Fruit fly (Drosophila melanogaster) whole organism, embryonic: ENCODE data around the gene Gga.
A peak's percentile ranks its signal among the peaks of the same experiment; 100 is the strongest.

Source experiments
- ATbp ChIP-seq: fragments of 200-800 bp; sonication (Bioruptor generic); optimal IDR thresholded peaks from 2 replicates; lab custom pipeline; 2017; ENCODE audit warnings: missing biosample characterization, mild to moderate bottlenecking, missing genetic modification characterization, missing genetic modification reagents
- Atf-2 ChIP-seq: fragments of 200-800 bp; sonication (Bioruptor generic); optimal IDR thresholded peaks from 2 replicates; lab custom pipeline; 2016; ENCODE audit warnings: missing biosample characterization, missing genetic modification characterization
- B-H2 ChIP-seq: fragments of 200-800 bp; sonication (Bioruptor generic); optimal IDR thresholded peaks from 2 replicates; lab custom pipeline; 2018; ENCODE audit warnings: missing biosample characterization, mild to moderate bottlenecking, missing genetic modification characterization
- CG10462 ChIP-seq: fragments of 200-800 bp; sonication (Bioruptor generic); optimal IDR thresholded peaks from 2 replicates; lab custom pipeline; 2016; ENCODE audit warnings: missing biosample characterization, missing genetic modification characterization
- CG10979 ChIP-seq: fragments of 200-800 bp; sonication (Bioruptor generic); optimal IDR thresholded peaks from 2 replicates; lab custom pipeline; 2018; ENCODE audit warnings: missing biosample characterization, mild to moderate bottlenecking, missing genetic modification characterization, moderate library complexity
- CG12104 ChIP-seq: fragments of 200-800 bp; sonication (Bioruptor generic); optimal IDR thresholded peaks from 3 replicates; lab custom pipeline; 2016; ENCODE audit warnings: missing biosample characterization, missing genetic modification characterization
- CG12155 ChIP-seq: fragments of 200-800 bp; sonication (Bioruptor generic); optimal IDR thresholded peaks from 3 replicates; lab custom pipeline; 2016; ENCODE audit warnings: missing biosample characterization, missing genetic modification characterization
- CG14050 ChIP-seq: fragments of 200-800 bp; sonication (Bioruptor generic); IDR thresholded peaks from 3 replicates; pipeline ENCODE4 v1.3.6; 2022; ENCODE audit warnings: missing biosample characterization, missing genetic modification characterization
- CG17186 ChIP-seq: fragments of 200-800 bp; sonication (Bioruptor generic); optimal IDR thresholded peaks from 3 replicates; lab custom pipeline; 2017; ENCODE audit warnings: missing biosample characterization, missing genetic modification reagents, missing genetic modification characterization
- CG17359 ChIP-seq: fragments of 200-800 bp; sonication (Bioruptor generic); optimal IDR thresholded peaks from 3 replicates; lab custom pipeline; 2018; ENCODE audit warnings: missing biosample characterization, mild to moderate bottlenecking, missing genetic modification characterization, moderate library complexity
- CG17829 ChIP-seq: fragments of 200-800 bp; optimal IDR thresholded peaks from 2 replicates; lab custom pipeline; 2019; ENCODE audit warnings: missing biosample characterization, mild to moderate bottlenecking, missing genetic modification characterization, moderate library complexity
- CG2120 ChIP-seq: fragments of 200-800 bp; sonication (Bioruptor generic); optimal IDR thresholded peaks from 3 replicates; lab custom pipeline; 2016; ENCODE audit warnings: missing biosample characterization, missing genetic modification characterization
- CG2678 ChIP-seq: fragments of 200-800 bp; sonication (Bioruptor generic); optimal IDR thresholded peaks from 3 replicates; lab custom pipeline; 2019; ENCODE audit warnings: missing biosample characterization, mild to moderate bottlenecking, missing genetic modification characterization, moderate library complexity
- CG32532 ChIP-seq: fragments of 200-800 bp; sonication (Bioruptor generic); IDR thresholded peaks from 2 replicates; pipeline ENCODE4 v1.3.6; 2022; ENCODE audit warnings: missing biosample characterization, missing genetic modification characterization
- CG6689 ChIP-seq: fragments of 200-800 bp; sonication (Bioruptor generic); IDR thresholded peaks from 2 replicates; pipeline ENCODE4 v1.3.6; 2022; ENCODE audit warnings: missing biosample characterization, missing genetic modification characterization
- CG6854 ChIP-seq: fragments of 200-800 bp; sonication (Bioruptor generic); optimal IDR thresholded peaks from 3 replicates; lab custom pipeline; 2017; ENCODE audit warnings: missing biosample characterization, mild to moderate bottlenecking, missing genetic modification characterization
- CG7556 ChIP-seq: fragments of 200-800 bp; sonication (Bioruptor generic); optimal IDR thresholded peaks from 2 replicates; lab custom pipeline; 2017; ENCODE audit warnings: missing biosample characterization, mild to moderate bottlenecking, missing genetic modification characterization
- CG7839 ChIP-seq: fragments of 200-800 bp; sonication (Bioruptor generic); optimal IDR thresholded peaks from 3 replicates; lab custom pipeline; 2018; ENCODE audit warnings: missing biosample characterization, mild to moderate bottlenecking, missing genetic modification characterization, moderate library complexity
- CG8281 ChIP-seq: fragments of 200-800 bp; sonication (Bioruptor generic); optimal IDR thresholded peaks from 2 replicates; lab custom pipeline; 2018; ENCODE audit warnings: missing biosample characterization, mild to moderate bottlenecking, missing genetic modification characterization, moderate library complexity
- CG8388 ChIP-seq: fragments of 200-800 bp; sonication (Bioruptor generic); optimal IDR thresholded peaks from 2 replicates; lab custom pipeline; 2019; ENCODE audit warnings: missing biosample characterization, mild to moderate bottlenecking, missing genetic modification characterization, moderate library complexity
- CG9437 ChIP-seq: fragments of 200-800 bp; sonication (Bioruptor generic); optimal IDR thresholded peaks from 2 replicates; lab custom pipeline; 2018; ENCODE audit warnings: missing biosample characterization, mild to moderate bottlenecking, missing genetic modification characterization
- CG9817 ChIP-seq: fragments of 200-800 bp; sonication (Bioruptor generic); optimal IDR thresholded peaks from 2 replicates; lab custom pipeline; 2018; ENCODE audit warnings: missing biosample characterization, mild to moderate bottlenecking, missing genetic modification characterization, moderate library complexity
- D ChIP-seq, 2 experiments: fragments of 200-800 bp in 1 of 2; fragments of >200 bp in 1 of 2; sonication (Bioruptor generic) in 1 of 2; optimal IDR thresholded peaks; 2 replicates in 1 of 2; 3 replicates in 1 of 2; lab custom pipeline; 2017; ENCODE audit warnings: mild to moderate bottlenecking in 1 of 2, missing biosample characterization in 1 of 2, missing genetic modification characterization in 1 of 2, missing genetic modification reagents in 1 of 2
- Dp ChIP-seq: fragments of 200-800 bp; sonication (Bioruptor generic); optimal IDR thresholded peaks from 2 replicates; lab custom pipeline; 2018; ENCODE audit warnings: missing biosample characterization, mild to moderate bottlenecking, missing genetic modification characterization, moderate library complexity
- E2f1 ChIP-seq: fragments of 200-800 bp; sonication (Bioruptor generic); IDR thresholded peaks from 2 replicates; pipeline ENCODE4 v1.3.6; 2022; ENCODE audit warnings: missing biosample characterization, missing genetic modification characterization
- H15 ChIP-seq: fragments of 200-800 bp; sonication (Bioruptor generic); IDR thresholded peaks from 3 replicates; pipeline ENCODE4 v1.3.6; 2022; ENCODE audit warnings: missing biosample characterization, missing genetic modification characterization
- H2.0 ChIP-seq: fragments of 200-800 bp; sonication (Bioruptor generic); IDR thresholded peaks from 2 replicates; pipeline ENCODE4 v1.3.6; 2022; ENCODE audit warnings: missing biosample characterization, missing genetic modification characterization
- Hmr ChIP-seq: fragments of 200-800 bp; sonication (Bioruptor generic); optimal IDR thresholded peaks from 3 replicates; lab custom pipeline; 2017; ENCODE audit warnings: mild to moderate bottlenecking, missing biosample characterization, missing genetic modification reagents, missing genetic modification characterization
- Lhr ChIP-seq: fragments of 200-800 bp; sonication (Bioruptor generic); optimal IDR thresholded peaks from 3 replicates; lab custom pipeline; 2017; ENCODE audit warnings: mild to moderate bottlenecking, missing biosample characterization, missing genetic modification reagents, missing genetic modification characterization
- Max ChIP-seq: fragments of 200-800 bp; sonication (Bioruptor generic); optimal IDR thresholded peaks from 2 replicates; lab custom pipeline; 2016; ENCODE audit warnings: missing biosample characterization, mild to moderate bottlenecking, missing genetic modification characterization
- NC2α ChIP-seq: fragments of 200-800 bp; sonication (Bioruptor generic); optimal IDR thresholded peaks from 2 replicates; lab custom pipeline; 2016; ENCODE audit warnings: missing biosample characterization, missing genetic modification characterization
- Oli ChIP-seq: fragments of 200-800 bp; sonication (Bioruptor generic); optimal IDR thresholded peaks from 2 replicates; lab custom pipeline; 2018; ENCODE audit warnings: missing biosample characterization, mild to moderate bottlenecking, missing genetic modification characterization, moderate library complexity
- Ptx1 ChIP-seq: fragments of 200-800 bp; sonication (Bioruptor generic); IDR thresholded peaks from 2 replicates; pipeline ENCODE4 v1.3.6; 2022; ENCODE audit warnings: missing biosample characterization, missing genetic modification characterization
- Rfx ChIP-seq: fragments of 200-800 bp; sonication (Bioruptor generic); IDR thresholded peaks from 2 replicates; pipeline ENCODE4 v1.3.6; 2022; ENCODE audit warnings: missing biosample characterization, missing genetic modification characterization
- ap ChIP-seq: fragments of 200-800 bp; sonication (Bioruptor generic); IDR thresholded peaks from 2 replicates; pipeline ENCODE4 v1.3.6; 2022; ENCODE audit warnings: missing biosample characterization, missing genetic modification characterization
- az2 ChIP-seq: fragments of 200-800 bp; sonication (Bioruptor generic); optimal IDR thresholded peaks from 3 replicates; lab custom pipeline; 2016; ENCODE audit warnings: missing biosample characterization, missing genetic modification characterization
- croc ChIP-seq: fragments of 200-800 bp; sonication (Bioruptor generic); conservative IDR thresholded peaks from 3 replicates; pipeline ENCODE4 v1.3.6; 2022; ENCODE audit warnings: missing biosample characterization, missing genetic modification characterization
- dysf ChIP-seq: fragments of 200-800 bp; sonication (Bioruptor generic); IDR thresholded peaks from 3 replicates; pipeline ENCODE4 v1.3.6; 2022; ENCODE audit warnings: missing biosample characterization, missing genetic modification characterization
- esg ChIP-seq: fragments of 200-800 bp; sonication (Bioruptor generic); conservative IDR thresholded peaks from 2 replicates; pipeline ENCODE4 v1.3.6; 2022; ENCODE audit warnings: missing biosample characterization, missing genetic modification characterization
- nmo ChIP-seq: fragments of 200-800 bp; sonication (Bioruptor generic); optimal IDR thresholded peaks from 2 replicates; lab custom pipeline; 2018; ENCODE audit warnings: missing biosample characterization, mild to moderate bottlenecking, missing genetic modification characterization, moderate library complexity
- oc ChIP-seq: fragments of 200-800 bp; sonication (Bioruptor generic); optimal IDR thresholded peaks from 2 replicates; lab custom pipeline; 2018; ENCODE audit warnings: missing biosample characterization, mild to moderate bottlenecking, missing genetic modification characterization, moderate library complexity
- onecut ChIP-seq: fragments of 200-800 bp; sonication (Bioruptor generic); IDR thresholded peaks from 2 replicates; pipeline ENCODE4 v1.3.6; 2022; ENCODE audit warnings: missing biosample characterization, missing genetic modification characterization
- prd ChIP-seq, 3 experiments: fragments of >200 bp in 2 of 3; fragments of 200-800 bp in 1 of 3; sonication (Bioruptor generic) in 1 of 3; optimal IDR thresholded peaks in 2 of 3; IDR thresholded peaks in 1 of 3; 2 replicates in 2 of 3; 3 replicates in 1 of 3; pipeline versions ENCODE4 v1.3.6 to Lab custom; 2017 to 2022; ENCODE audit warnings: missing biosample characterization in 1 of 3, missing genetic modification characterization in 1 of 3
- tin ChIP-seq: fragments of 200-800 bp; sonication (Bioruptor generic); optimal IDR thresholded peaks from 3 replicates; lab custom pipeline; 2016; ENCODE audit warnings: missing biosample characterization, missing genetic modification characterization
- tup ChIP-seq: fragments of 200-800 bp; sonication (Bioruptor generic); optimal IDR thresholded peaks from 2 replicates; lab custom pipeline; 2016; ENCODE audit warnings: missing biosample characterization, mild to moderate bottlenecking, missing genetic modification characterization, moderate library complexity
- unc-4 ChIP-seq: fragments of 200-800 bp; sonication (Bioruptor generic); IDR thresholded peaks from 2 replicates; pipeline ENCODE4 v1.3.6; 2022; ENCODE audit warnings: missing biosample characterization, missing genetic modification characterization; ENCODE audit not compliant: partially characterized antibody
- unpg ChIP-seq: fragments of 200-800 bp; sonication (Bioruptor generic); optimal IDR thresholded peaks from 3 replicates; lab custom pipeline; 2018; ENCODE audit warnings: missing biosample characterization, mild to moderate bottlenecking, missing genetic modification characterization, moderate library complexity
- vfl ChIP-seq: fragments of 200-800 bp; sonication (Bioruptor generic); optimal IDR thresholded peaks from 2 replicates; lab custom pipeline; 2016; ENCODE audit warnings: missing biosample characterization, missing genetic modification characterization
- wor ChIP-seq: fragments of 200-800 bp; sonication (Bioruptor generic); IDR thresholded peaks from 2 replicates; pipeline ENCODE4 v1.3.6; 2022; ENCODE audit warnings: missing biosample characterization, missing genetic modification characterization

Gga gene

DNA sequence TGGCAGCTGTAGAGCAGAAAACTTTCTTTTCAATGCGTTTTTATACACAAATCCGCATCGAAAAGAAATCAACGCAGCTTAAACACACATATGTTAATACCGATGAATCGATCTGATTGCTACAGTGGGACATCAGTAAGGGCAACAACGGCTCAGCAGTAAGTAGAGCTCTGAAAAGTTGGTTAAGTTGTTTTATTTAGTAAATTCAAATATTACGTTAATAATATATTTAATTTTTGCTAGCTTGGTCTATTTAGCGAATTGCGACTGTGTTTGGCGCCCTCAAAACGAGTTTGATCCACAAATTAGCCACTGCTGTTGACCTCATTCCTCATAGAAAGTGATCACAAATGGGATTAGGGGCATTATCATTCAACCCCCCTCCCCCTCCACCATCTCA lies 51.2 kb downstream of the Gga start (continued):
- TF ChIP-seq onecut (peak; percentile 61), Max (GFP tag; lab: Kevin White, UChicago) (peak; percentile 1), unc-4 (GFP tag; lab: Robert Waterston, UW) (no peak), CG32532 (GFP tag; lab: Robert Waterston, UW) (peak; percentile 54; the same call in 1 of the 2 replicates), B-H2 (GFP tag; lab: Kevin White, UChicago) (no peak), CG9437 (peak; percentile 27), CG17186 (no peak), CG9817 (peak; percentile 45), CG10979 (tag; lab: Kevin White, UChicago) (peak; percentile 61), tup (GFP tag; lab: Kevin White, UChicago) (no peak), esg (GFP tag; lab: Robert Waterston, UW) (peak; percentile 54), Dp (GFP tag; lab: Kevin White, UChicago) (no peak), Rfx (GFP tag; lab: Robert Waterston, UW) (peak; percentile 53), CG17829 (tag; lab: Kevin White, UChicago) (peak; percentile 44), az2 (GFP tag; lab: Kevin White, UChicago) (peak; percentile 57), CG2120 (GFP tag; lab: Kevin White, UChicago) (peak; percentile 1), Ptx1 (peak; percentile 61), H2.0 (GFP tag; lab: Robert Waterston, UW) (peak; percentile 51; the same call in 1 of the 2 replicates), D (optimal IDR thresholded peaks at IDR 0.05; lab: Kevin White, UChicago) (no peak), D (GFP tag; optimal IDR thresholded peaks at IDR 0.05; lab: Kevin White, UChicago) (peak; percentile 11), CG7839 (tag; lab: Kevin White, UChicago) (peak; percentile 64), CG12155 (peak; percentile 10), ap (peak; percentile 32; the same call in 1 of the 2 replicates), CG6689 (GFP tag; lab: Robert Waterston, UW) (peak; percentile 50; the same call in 1 of the 2 replicates), CG10462 (GFP tag; lab: Kevin White, UChicago) (peak; percentile 16), E2f1 (no peak), oc (tag; lab: Kevin White, UChicago) (peak; percentile 92), CG14050 (GFP tag; lab: Robert Waterston, UW) (peak; percentile 47; the same call in 2 of the 3 replicates), NC2α (GFP tag; lab: Kevin White, UChicago) (no peak), Lhr (GFP tag; lab: Kevin White, UChicago) (peak; percentile 1), CG8281 (tag; lab: Kevin White, UChicago) (peak; percentile 24), Hmr (GFP tag; lab: Kevin White, UChicago) (peak; percentile 25), CG7556 (GFP tag; lab: Kevin White, UChicago) (peak; percentile 22), H15 (GFP tag; lab: Robert Waterston, UW) (peak; percentile 65; the same call in 1 of the 3 replicates), unpg (GFP tag; lab: Kevin White, UChicago) (peak; percentile 50), CG17359 (tag; lab: Kevin White, UChicago) (peak; percentile 74), prd (optimal IDR thresholded peaks at IDR 0.05; lab: Kevin White, UChicago) (no peak), prd (GFP tag; IDR thresholded peaks at IDR 0.05; lab: Robert Waterston, UW) (peak; percentile 70), CG2678 (tag; lab: Kevin White, UChicago) (peak; percentile 74), croc (GFP tag; lab: Robert Waterston, UW) (peak; percentile 58), dysf (GFP tag; lab: Robert Waterston, UW) (peak; percentile 61; the same call in 2 of the 3 replicates), vfl (GFP tag; lab: Kevin White, UChicago) (no peak), CG8388 (GFP tag; lab: Kevin White, UChicago) (peak; percentile 55), nmo (GFP tag; lab: Kevin White, UChicago) (peak; percentile 70), Atf-2 (GFP tag; lab: Kevin White, UChicago) (no peak), CG12104 (GFP tag; lab: Kevin White, UChicago) (peak; percentile 12), wor (peak; percentile 58), Oli (peak; percentile 60), tin (peak; percentile 63), ATbp (GFP tag; lab: Kevin White, UChicago) (peak; percentile 65), CG6854 (no peak)
